Worm (Caenorhabditis elegans) whole organism, mixed stage, embryonic: ENCODE results near the gene metr-1.

Experiments used
- M03D4.4 ChIP-seq: sonication (generic microtip); optimal IDR thresholded peaks from 2 replicates; lab custom pipeline; 2017; ENCODE audit warnings: mild to moderate bottlenecking, missing genetic modification characterization, missing compliant biosample characterization
- bed-3 ChIP-seq: fragments of 200-800 bp; sonication (Bioruptor generic); optimal IDR thresholded peaks from 3 replicates; lab custom pipeline; 2018; ENCODE audit warnings: mild to moderate bottlenecking, missing genetic modification characterization, moderate library complexity, missing compliant biosample characterization
- ceh-83 ChIP-seq: fragments of 200-800 bp; sonication (Bioruptor generic); optimal IDR thresholded peaks from 2 replicates; lab custom pipeline; 2018; ENCODE audit warnings: mild to moderate bottlenecking, missing genetic modification characterization, missing compliant biosample characterization
- lin-32 ChIP-seq: fragments of 200-800 bp; sonication (Bioruptor generic); optimal IDR thresholded peaks from 2 replicates; lab custom pipeline; 2018; ENCODE audit warnings: mild to moderate bottlenecking, missing genetic modification characterization, missing compliant biosample characterization
- nhr-237 ChIP-seq: fragments of 150-350 bp; optimal IDR thresholded peaks from 2 replicates; lab custom pipeline; 2014; ENCODE audit warnings: missing biosample characterization, missing genetic modification characterization
- nhr-28 ChIP-seq: fragments of 150-350 bp; optimal IDR thresholded peaks from 2 replicates; lab custom pipeline; 2014; ENCODE audit warnings: missing biosample characterization, missing genetic modification characterization
- pha-4 ChIP-seq: fragments of 150-350 bp; optimal IDR thresholded peaks from 2 replicates; lab custom pipeline; 2018; ENCODE audit warnings: missing biosample characterization, missing genetic modification reagents, missing genetic modification characterization
- snpc-4 ChIP-seq: fragments of 150-350 bp; optimal IDR thresholded peaks from 2 replicates; lab custom pipeline; 2014; ENCODE audit warnings: missing biosample characterization, missing genetic modification characterization
- unc-120 ChIP-seq: sonication (generic microtip); optimal IDR thresholded peaks from 2 replicates; lab custom pipeline; 2017; ENCODE audit warnings: missing genetic modification characterization, missing compliant biosample characterization; ENCODE audit not compliant: poor library complexity, severe bottlenecking
- unc-62 ChIP-seq: fragments of 150-350 bp; optimal IDR thresholded peaks from 2 replicates; lab custom pipeline; 2014; ENCODE audit warnings: missing biosample characterization, missing genetic modification reagents, missing genetic modification characterization
- zip-8 ChIP-seq: fragments of 150-350 bp; optimal IDR thresholded peaks from 2 replicates; lab custom pipeline; 2014; ENCODE audit warnings: missing biosample characterization, missing genetic modification characterization
- ztf-11 ChIP-seq: fragments of 150-350 bp; optimal IDR thresholded peaks from 2 replicates; lab custom pipeline; 2014; ENCODE audit warnings: missing biosample characterization, missing genetic modification characterization

DNA sequence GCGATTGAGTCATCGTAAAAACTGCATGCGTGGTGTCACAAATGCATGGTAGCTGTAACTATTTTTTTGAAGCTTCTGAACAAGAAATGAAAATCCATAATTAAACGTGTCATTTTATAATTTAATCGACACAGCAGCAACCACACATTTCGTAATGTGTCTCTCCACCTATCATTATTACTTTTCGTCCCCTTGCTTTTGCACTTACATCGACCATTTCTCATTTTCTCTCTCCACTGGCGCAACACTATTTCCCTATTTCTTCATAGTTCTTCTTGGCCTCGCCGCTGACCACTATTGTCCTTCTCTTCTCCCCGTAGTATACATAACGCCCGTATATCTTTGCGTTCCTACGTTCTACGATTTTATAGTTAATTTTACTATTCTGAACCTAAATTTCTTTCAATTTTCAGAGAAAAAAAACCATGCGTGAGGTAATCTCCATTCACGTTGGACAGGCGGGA lies 8.0 kb upstream of the metr-1 start, which contains the start of gene tba-4:
- TF ChIP-seq pha-4, result no peak
- TF ChIP-seq nhr-28, result no peak
- no peak for TF ChIP-seq zip-8 (tag; lab: Kevin White, UChicago)
- no peak for TF ChIP-seq lin-32
- TF ChIP-seq snpc-4 (tag; lab: Kevin White, UChicago), result no peak
- no peak for TF ChIP-seq nhr-237
- no peak for TF ChIP-seq unc-62 (GFP tag; lab: Kevin White, UChicago)
- TF ChIP-seq bed-3 (GFP tag; lab: Kevin White, UChicago), result no peak
- no peak for TF ChIP-seq ceh-83 (GFP tag; lab: Kevin White, UChicago)
- no peak for TF ChIP-seq M03D4.4 (tag; lab: Kevin White, UChicago)
- TF ChIP-seq unc-120 (tag; lab: Kevin White, UChicago), result no peak
- no peak for TF ChIP-seq ztf-11
